Worm (Caenorhabditis elegans): Measurements from ENCODE around the gene col-167.

The col-167 gene

ce11 chrX:6347013-6347412 lies 23.7 kb downstream of the col-167 start, which contains the start of gene C03B1.9:
Gene C03B1.9 (minus strand): TSS chrX:6347113.
- no peak for TF ChIP-seq elt-1 (tag; optimal IDR thresholded peaks at IDR 0.05)
- no peak for TF ChIP-seq aly-2 (tag; optimal IDR thresholded peaks at IDR 0.05)
- TF ChIP-seq hmg-11 (tag; optimal IDR thresholded peaks at IDR 0.05) = no peak
- TF ChIP-seq nfya-1 (tag; optimal IDR thresholded peaks at IDR 0.05; ENCODE audit: insufficient read depth) = no peak
- TF ChIP-seq lin-39 (tag; optimal IDR thresholded peaks at IDR 0.05) = no peak
- TF ChIP-seq nhr-25 (tag; optimal IDR thresholded peaks at IDR 0.05) = no peak
- TF ChIP-seq fkh-2 (tag; optimal IDR thresholded peaks at IDR 0.05) = no peak
- no peak for TF ChIP-seq zag-1 (tag; optimal IDR thresholded peaks at IDR 0.05)
- no peak for TF ChIP-seq fkh-10 (GFP tag; optimal IDR thresholded peaks at IDR 0.05)
- no peak for TF ChIP-seq lin-15B (tag; optimal IDR thresholded peaks at IDR 0.05)

ce11 chrX:6350016-6350415 lies 26.7 kb downstream of the col-167 start, which contains the start of gene C03B1.6:
Gene C03B1.6 (plus strand): TSS chrX:6350316.
- TF ChIP-seq tbx-2 (tag; optimal IDR thresholded peaks at IDR 0.05) (no peak), ztf-11 (tag; optimal IDR thresholded peaks at IDR 0.05) (no peak), daf-12 (tag; optimal IDR thresholded peaks at IDR 0.05) (no peak), elt-3 (tag; optimal IDR thresholded peaks at IDR 0.05) (no peak), unc-62 (GFP tag; optimal IDR thresholded peaks at IDR 0.05) (no peak), nhr-76 (tag; optimal IDR thresholded peaks at IDR 0.05) (no peak), snpc-4 (tag; optimal IDR thresholded peaks at IDR 0.05) (no peak), elt-2 (tag; optimal IDR thresholded peaks at IDR 0.05) (no peak), nhr-28 (tag; optimal IDR thresholded peaks at IDR 0.05) (no peak), nhr-77 (tag; optimal IDR thresholded peaks at IDR 0.05) (no peak)

- no peak for TF ChIP-seq egl-5 (tag; optimal IDR thresholded peaks at IDR 0.05)
- peak; percentile 45 for TF ChIP-seq pqm-1 (tag; optimal IDR thresholded peaks at IDR 0.05)
- TF ChIP-seq nhr-23 (tag; optimal IDR thresholded peaks at IDR 0.05) = no peak
- TF ChIP-seq ceh-28 (tag; optimal IDR thresholded peaks at IDR 0.05) = no peak
- TF ChIP-seq nhr-77 (tag; optimal IDR thresholded peaks at IDR 0.05) = no peak
- no peak for TF ChIP-seq nfya-1 (tag; optimal IDR thresholded peaks at IDR 0.05; ENCODE audit: insufficient read depth)
Observed at ce11 chrX:6353763-6354162, 30.5 kb downstream of the col-167 start.

- TF ChIP-seq elt-1 (tag; optimal IDR thresholded peaks at IDR 0.05) (no peak), egl-27 (tag; optimal IDR thresholded peaks at IDR 0.05) (no peak), daf-12 (tag; optimal IDR thresholded peaks at IDR 0.05) (no peak), R02D3.7 (tag; optimal IDR thresholded peaks at IDR 0.05) (no peak), lin-39 (tag; optimal IDR thresholded peaks at IDR 0.05) (no peak), eor-1 (tag; optimal IDR thresholded peaks at IDR 0.05) (no peak), tbx-2 (tag; optimal IDR thresholded peaks at IDR 0.05) (no peak), sea-2 (GFP tag; optimal IDR thresholded peaks at IDR 0.05) (no peak)
Observed at ce11 chrX:6355030-6355635, 31.8 kb downstream of the col-167 start, which contains the start of gene C03B1.5. Gene C03B1.5 (plus strand): TSS chrX:6355585.

- TF ChIP-seq egl-27 (tag; optimal IDR thresholded peaks at IDR 0.05) (no peak), egl-5 (tag; optimal IDR thresholded peaks at IDR 0.05) (no peak), snpc-4 (tag; optimal IDR thresholded peaks at IDR 0.05) (no peak), ztf-4 (tag; optimal IDR thresholded peaks at IDR 0.05) (no peak), nfya-1 (tag; optimal IDR thresholded peaks at IDR 0.05; ENCODE audit: insufficient read depth) (no peak), lin-15B (tag; optimal IDR thresholded peaks at IDR 0.05) (no peak), elt-1 (tag; optimal IDR thresholded peaks at IDR 0.05) (no peak), zag-1 (tag; optimal IDR thresholded peaks at IDR 0.05) (no peak), fkh-10 (GFP tag; optimal IDR thresholded peaks at IDR 0.05) (no peak), nhr-237 (tag; optimal IDR thresholded peaks at IDR 0.05) (no peak), nhr-77 (tag; optimal IDR thresholded peaks at IDR 0.05) (no peak), nhr-43 (tag; optimal IDR thresholded peaks at IDR 0.05; ENCODE audit: poor library complexity, severe bottlenecking) (no peak)
Observed at ce11 chrX:6357772-6358171, 34.5 kb downstream of the col-167 start, which contains the start of gene C03B1.10. Gene C03B1.10 (minus strand): TSS chrX:6357872.

- TF ChIP-seq lin-15B (tag; optimal IDR thresholded peaks at IDR 0.05) (no peak), ama-1 (optimal IDR thresholded peaks at IDR 0.05) (no peak), mdl-1 (tag; optimal IDR thresholded peaks at IDR 0.05) (no peak), hmg-11 (tag; optimal IDR thresholded peaks at IDR 0.05) (no peak), ceh-28 (tag; optimal IDR thresholded peaks at IDR 0.05) (no peak), nhr-43 (tag; optimal IDR thresholded peaks at IDR 0.05; ENCODE audit: poor library complexity, severe bottlenecking) (no peak), unc-62 (GFP tag; optimal IDR thresholded peaks at IDR 0.05) (no peak), egl-27 (tag; optimal IDR thresholded peaks at IDR 0.05) (no peak), elt-2 (tag; optimal IDR thresholded peaks at IDR 0.05) (no peak), ZK546.5 (tag; optimal IDR thresholded peaks at IDR 0.05) (no peak), ceh-16 (tag; optimal IDR thresholded peaks at IDR 0.05) (no peak), fos-1 (tag; optimal IDR thresholded peaks at IDR 0.05) (no peak), lin-39 (tag; optimal IDR thresholded peaks at IDR 0.05) (no peak), elt-1 (tag; optimal IDR thresholded peaks at IDR 0.05) (no peak), fkh-10 (GFP tag; optimal IDR thresholded peaks at IDR 0.05) (no peak), sea-2 (GFP tag; optimal IDR thresholded peaks at IDR 0.05) (no peak)
Observed at ce11 chrX:6360077-6360476, 36.8 kb downstream of the col-167 start.
